Worm (Caenorhabditis elegans) whole organism, L3 larva: Measurements from ENCODE around the gene B0554.2.
A peak's percentile ranks its signal among the peaks of the same experiment; 100 is the strongest.

Experiments
- R02D3.7 ChIP-seq: fragments of 150-350 bp; optimal IDR thresholded peaks from 2 replicates; lab custom pipeline; 2014; ENCODE audit warnings: missing biosample characterization, missing genetic modification characterization
- ama-1 ChIP-seq: fragments of 150-350 bp; optimal IDR thresholded peaks from 2 replicates; lab custom pipeline; 2018
- ceh-16 ChIP-seq: sonication (generic microtip); optimal IDR thresholded peaks from 2 replicates; lab custom pipeline; 2017; ENCODE audit warnings: missing biosample characterization, missing genetic modification characterization
- ceh-28 ChIP-seq: fragments of 150-350 bp; optimal IDR thresholded peaks from 2 replicates; lab custom pipeline; 2014; ENCODE audit warnings: missing biosample characterization, missing genetic modification reagents, missing genetic modification characterization
- ceh-82 ChIP-seq: fragments of 150-350 bp; optimal IDR thresholded peaks from 2 replicates; lab custom pipeline; 2014; ENCODE audit warnings: missing biosample characterization, missing genetic modification characterization
- ceh-9 ChIP-seq: sonication (generic microtip); optimal IDR thresholded peaks from 2 replicates; lab custom pipeline; 2018; ENCODE audit warnings: missing biosample characterization, missing genetic modification characterization
- daf-12 ChIP-seq: fragments of 150-350 bp; optimal IDR thresholded peaks from 2 replicates; lab custom pipeline; 2014; ENCODE audit warnings: missing biosample characterization, missing genetic modification reagents, missing genetic modification characterization
- egl-27 ChIP-seq: sonication (generic microtip); optimal IDR thresholded peaks from 4 replicates; lab custom pipeline; 2017; ENCODE audit warnings: missing biosample characterization, missing genetic modification reagents, missing genetic modification characterization
- egl-5 ChIP-seq: fragments of 150-350 bp; optimal IDR thresholded peaks from 2 replicates; lab custom pipeline; 2017; ENCODE audit warnings: missing biosample characterization, missing genetic modification reagents, missing genetic modification characterization, inconsistent platforms
- elt-2 ChIP-seq: sonication (generic microtip); optimal IDR thresholded peaks from 2 replicates; lab custom pipeline; 2016; ENCODE audit warnings: missing genetic modification reagents, mild to moderate bottlenecking, missing genetic modification characterization, missing compliant biosample characterization
- elt-3 ChIP-seq, 3 experiments: fragments of 150-350 bp in 1 of 3; sonication (generic microtip) in 2 of 3; optimal IDR thresholded peaks; 2 replicates in 2 of 3; 4 replicates in 1 of 3; lab custom pipeline; 2014 to 2017; ENCODE audit warnings: missing biosample characterization in 3 of 3, missing genetic modification characterization in 3 of 3
- fkh-10 ChIP-seq: sonication (generic microtip); optimal IDR thresholded peaks from 2 replicates; lab custom pipeline; 2017; ENCODE audit warnings: missing biosample characterization, missing genetic modification reagents, missing genetic modification characterization
- fkh-2 ChIP-seq: fragments of 150-350 bp; optimal IDR thresholded peaks from 2 replicates; lab custom pipeline; 2014; ENCODE audit warnings: missing biosample characterization, missing genetic modification reagents, missing genetic modification characterization
- fos-1 ChIP-seq: fragments of 150-350 bp; optimal IDR thresholded peaks from 2 replicates; lab custom pipeline; 2014; ENCODE audit warnings: missing biosample characterization, missing genetic modification characterization
- hmg-11 ChIP-seq: sonication (generic microtip); optimal IDR thresholded peaks from 2 replicates; lab custom pipeline; 2016; ENCODE audit warnings: missing genetic modification characterization, missing compliant biosample characterization
- lin-15B ChIP-seq: fragments of 150-350 bp; optimal IDR thresholded peaks from 2 replicates; lab custom pipeline; 2014; ENCODE audit warnings: missing biosample characterization, missing genetic modification characterization
- lin-39 ChIP-seq: fragments of 150-350 bp; optimal IDR thresholded peaks from 2 replicates; lab custom pipeline; 2018; ENCODE audit warnings: missing biosample characterization, missing genetic modification reagents, missing genetic modification characterization
- lsy-12 ChIP-seq: sonication (generic microtip); optimal IDR thresholded peaks from 2 replicates; lab custom pipeline; 2016; ENCODE audit warnings: mild to moderate bottlenecking, missing genetic modification characterization, missing compliant biosample characterization
- mdl-1 ChIP-seq: fragments of 150-350 bp; optimal IDR thresholded peaks from 2 replicates; lab custom pipeline; 2014; ENCODE audit warnings: missing biosample characterization, missing genetic modification characterization
- mml-1 ChIP-seq: fragments of 150-350 bp; sonication (generic microtip); optimal IDR thresholded peaks from 3 replicates; lab custom pipeline; 2014; ENCODE audit warnings: missing biosample characterization, missing genetic modification characterization
- nfya-1 ChIP-seq: sonication (generic microtip); optimal IDR thresholded peaks from 2 replicates; lab custom pipeline; 2017; ENCODE audit warnings: missing genetic modification characterization, mild to moderate bottlenecking, missing compliant biosample characterization, antibody characterized with exemption, moderate library complexity; ENCODE audit not compliant: insufficient read depth
- nhr-23 ChIP-seq: fragments of 150-350 bp; optimal IDR thresholded peaks from 2 replicates; lab custom pipeline; 2014; ENCODE audit warnings: missing biosample characterization, missing genetic modification reagents, missing genetic modification characterization
- nhr-25 ChIP-seq: sonication (generic microtip); optimal IDR thresholded peaks from 2 replicates; lab custom pipeline; 2017; ENCODE audit warnings: missing biosample characterization, missing genetic modification characterization
- nhr-28 ChIP-seq: fragments of 150-350 bp; optimal IDR thresholded peaks from 2 replicates; lab custom pipeline; 2014; ENCODE audit warnings: missing biosample characterization, missing genetic modification characterization
- nhr-43 ChIP-seq: sonication (generic microtip); optimal IDR thresholded peaks from 2 replicates; lab custom pipeline; 2016; ENCODE audit warnings: mild to moderate bottlenecking, missing genetic modification characterization, missing compliant biosample characterization; ENCODE audit not compliant: poor library complexity, severe bottlenecking
- nhr-67 ChIP-seq: fragments of 150-350 bp; optimal IDR thresholded peaks from 2 replicates; lab custom pipeline; 2014; ENCODE audit warnings: missing biosample characterization, missing genetic modification characterization
- nhr-77 ChIP-seq: fragments of 150-350 bp; optimal IDR thresholded peaks from 2 replicates; lab custom pipeline; 2014; ENCODE audit warnings: missing biosample characterization, missing genetic modification characterization
- pha-4 ChIP-seq: fragments of 150-350 bp; optimal IDR thresholded peaks from 2 replicates; lab custom pipeline; 2014; ENCODE audit warnings: missing biosample characterization, missing genetic modification reagents, missing genetic modification characterization
- pqm-1 ChIP-seq: fragments of 150-350 bp; optimal IDR thresholded peaks from 2 replicates; lab custom pipeline; 2017; ENCODE audit warnings: missing biosample characterization, missing genetic modification characterization, inconsistent platforms
- sea-2 ChIP-seq: fragments of 150-350 bp; sonication (generic microtip); optimal IDR thresholded peaks from 4 replicates; lab custom pipeline; 2014; ENCODE audit warnings: missing biosample characterization, missing genetic modification reagents, missing genetic modification characterization
- snpc-4 ChIP-seq: fragments of 150-350 bp; optimal IDR thresholded peaks from 2 replicates; lab custom pipeline; 2014; ENCODE audit warnings: missing biosample characterization, missing genetic modification characterization
- ztf-11 ChIP-seq: fragments of 150-350 bp; optimal IDR thresholded peaks from 2 replicates; lab custom pipeline; 2014; ENCODE audit warnings: missing biosample characterization, missing genetic modification characterization
- ztf-4 ChIP-seq: fragments of 150-350 bp; optimal IDR thresholded peaks from 2 replicates; lab custom pipeline; 2014; ENCODE audit warnings: missing biosample characterization, missing genetic modification characterization

Gene B0554.2

ce11 chrV:462263-462662, 28.3 kb downstream of the B0554.2 start, which contains the start of gene nhr-202:
nhr-202 (plus strand) TSS chrV:462588.
- TF ChIP-seq ceh-82 (tag; lab: Kevin White, UChicago) (no peak), nhr-23 (peak; percentile 38), pha-4 (tag; lab: Kevin White, UChicago) (peak; percentile 33), nhr-25 (tag; lab: Kevin White, UChicago) (no peak), pqm-1 (tag; lab: Kevin White, UChicago) (peak; percentile 62), elt-2 (tag; lab: Kevin White, UChicago) (peak; percentile 72), sea-2 (GFP tag; lab: Kevin White, UChicago) (no peak), fkh-10 (GFP tag; lab: Kevin White, UChicago) (no peak)

ce11 chrV:464800-465199, 30.8 kb downstream of the B0554.2 start, which contains the start of gene nhr-201:
nhr-201 (plus strand) TSS chrV:464828.
- TF ChIP-seq ama-1 (lab: Kevin White, UChicago) (no peak), nhr-23 (no peak), elt-3 (tag; optimal IDR thresholded peaks at IDR 0.05; lab: Kevin White, UChicago) (no peak), egl-27 (tag; lab: Kevin White, UChicago) (no peak), ztf-4 (tag; lab: Kevin White, UChicago) (no peak), lsy-12 (tag; lab: Kevin White, UChicago) (no peak), nhr-25 (tag; lab: Kevin White, UChicago) (no peak), pha-4 (tag; lab: Kevin White, UChicago) (peak; percentile 65), lin-15B (tag; lab: Kevin White, UChicago) (no peak), pqm-1 (tag; lab: Kevin White, UChicago) (peak; percentile 59), fos-1 (no peak), elt-2 (tag; lab: Kevin White, UChicago) (peak; percentile 44), egl-5 (tag; lab: Kevin White, UChicago) (no peak), R02D3.7 (tag; lab: Kevin White, UChicago) (no peak)

ce11 chrV:465355-465754, 31.4 kb downstream of the B0554.2 start:
- TF ChIP-seq sea-2 (GFP tag; lab: Kevin White, UChicago): no peak
- peak; percentile 42 for TF ChIP-seq nhr-25 (tag; lab: Kevin White, UChicago)
- no peak for TF ChIP-seq ztf-11
- TF ChIP-seq hmg-11 (tag; lab: Kevin White, UChicago): no peak
- no peak for TF ChIP-seq nhr-28 (tag; lab: Kevin White, UChicago)
- TF ChIP-seq nhr-67 (tag; lab: Kevin White, UChicago): no peak
- no peak for TF ChIP-seq egl-27 (tag; lab: Kevin White, UChicago)
- TF ChIP-seq nhr-23: peak; percentile 33
- no peak for TF ChIP-seq lsy-12 (tag; lab: Kevin White, UChicago)
- TF ChIP-seq ceh-9 (tag; lab: Kevin White, UChicago): no peak
- TF ChIP-seq ztf-4 (tag; lab: Kevin White, UChicago): no peak
- TF ChIP-seq lin-39: no peak
- TF ChIP-seq elt-2 (tag; lab: Kevin White, UChicago): no peak
- TF ChIP-seq pha-4 (tag; lab: Kevin White, UChicago): no peak
- TF ChIP-seq, all 47 proteins: peak for 2

ce11 chrV:467507-467906, 33.5 kb downstream of the B0554.2 start:
- TF ChIP-seq nfya-1 (tag; lab: Kevin White, UChicago) (no peak), egl-5 (tag; lab: Kevin White, UChicago) (no peak), nhr-28 (tag; lab: Kevin White, UChicago) (no peak), mml-1 (no peak), snpc-4 (tag; lab: Kevin White, UChicago) (no peak), nhr-77 (no peak), pha-4 (tag; lab: Kevin White, UChicago) (no peak), daf-12 (tag; lab: Kevin White, UChicago) (no peak), fkh-2 (tag; lab: Kevin White, UChicago) (no peak), lsy-12 (tag; lab: Kevin White, UChicago) (no peak), ceh-28 (tag; lab: Kevin White, UChicago) (no peak), ceh-16 (tag; lab: Kevin White, UChicago) (no peak), lin-15B (tag; lab: Kevin White, UChicago) (no peak), mdl-1 (tag; lab: Kevin White, UChicago) (no peak), elt-2 (tag; lab: Kevin White, UChicago) (no peak), hmg-11 (tag; lab: Kevin White, UChicago) (no peak), nhr-43 (tag; lab: Kevin White, UChicago) (no peak)
- TF ChIP-seq, all 47 proteins: peak for 0
